Fruit fly (Drosophila melanogaster) whole organism, embryonic: ENCODE measurements around the gene Nin.

Experiments
- Adf1 ChIP-seq: fragments of 200-800 bp; sonication (Bioruptor generic); IDR thresholded peaks from 2 replicates; pipeline ENCODE4 v1.3.6; 2022; ENCODE audit warnings: missing biosample characterization, missing genetic modification characterization
- Bdp1 ChIP-seq: fragments of 200-800 bp; sonication (Bioruptor generic); optimal IDR thresholded peaks from 3 replicates; lab custom pipeline; 2016; ENCODE audit warnings: missing biosample characterization, missing genetic modification characterization
- Blimp-1 ChIP-seq: fragments of 200-800 bp; sonication (Bioruptor generic); optimal IDR thresholded peaks from 3 replicates; lab custom pipeline; 2018; ENCODE audit warnings: missing biosample characterization, missing genetic modification characterization, mild to moderate bottlenecking, moderate library complexity, missing genetic modification reagents
- BtbVII ChIP-seq: fragments of 200-800 bp; sonication (Bioruptor generic); optimal IDR thresholded peaks from 3 replicates; lab custom pipeline; 2017; ENCODE audit warnings: missing biosample characterization, mild to moderate bottlenecking, missing genetic modification characterization
- CG11560 ChIP-seq: fragments of 200-800 bp; sonication (Bioruptor generic); IDR thresholded peaks from 3 replicates; pipeline ENCODE4 v1.3.6; 2022; ENCODE audit warnings: missing biosample characterization, missing genetic modification characterization
- CG12236 ChIP-seq: fragments of 200-800 bp; sonication (Bioruptor generic); optimal IDR thresholded peaks from 2 replicates; lab custom pipeline; 2016; ENCODE audit warnings: missing biosample characterization, missing genetic modification characterization
- CG14965 ChIP-seq: fragments of 200-800 bp; sonication (Bioruptor generic); optimal IDR thresholded peaks from 2 replicates; lab custom pipeline; 2016; ENCODE audit warnings: missing biosample characterization, missing genetic modification characterization, borderline replicate concordance
- CG16813 ChIP-seq: fragments of 200-800 bp; sonication (Bioruptor generic); IDR thresholded peaks from 3 replicates; pipeline ENCODE4 v1.3.6; 2022; ENCODE audit warnings: missing biosample characterization, missing genetic modification characterization; ENCODE audit not compliant: partially characterized antibody
- CG16863 ChIP-seq: fragments of 200-800 bp; sonication (Bioruptor generic); optimal IDR thresholded peaks from 3 replicates; lab custom pipeline; 2016; ENCODE audit warnings: missing biosample characterization, missing genetic modification characterization
- CG17359 ChIP-seq: fragments of 200-800 bp; sonication (Bioruptor generic); optimal IDR thresholded peaks from 3 replicates; lab custom pipeline; 2018; ENCODE audit warnings: missing biosample characterization, mild to moderate bottlenecking, missing genetic modification characterization, moderate library complexity
- CG2116 ChIP-seq: fragments of 200-800 bp; sonication (Bioruptor generic); optimal IDR thresholded peaks from 3 replicates; lab custom pipeline; 2018; ENCODE audit warnings: missing biosample characterization, mild to moderate bottlenecking, missing genetic modification characterization
- CG2120 ChIP-seq: fragments of 200-800 bp; sonication (Bioruptor generic); optimal IDR thresholded peaks from 3 replicates; lab custom pipeline; 2016; ENCODE audit warnings: missing biosample characterization, missing genetic modification characterization
- CG31224 ChIP-seq: fragments of 200-800 bp; sonication (Bioruptor generic); IDR thresholded peaks from 2 replicates; pipeline ENCODE4 v1.3.6; 2022; ENCODE audit warnings: missing biosample characterization, missing genetic modification characterization
- CG32767 ChIP-seq: fragments of 200-800 bp; sonication (Bioruptor generic); IDR thresholded peaks from 2 replicates; pipeline ENCODE4 v1.3.6; 2022; ENCODE audit warnings: missing biosample characterization, missing genetic modification characterization
- CG33213 ChIP-seq: fragments of 200-800 bp; sonication (Bioruptor generic); optimal IDR thresholded peaks from 3 replicates; lab custom pipeline; 2016; ENCODE audit warnings: missing biosample characterization, missing genetic modification characterization
- CG5180 ChIP-seq: fragments of 200-800 bp; sonication (Bioruptor generic); optimal IDR thresholded peaks from 3 replicates; lab custom pipeline; 2017; ENCODE audit warnings: missing biosample characterization, missing genetic modification characterization, mild to moderate bottlenecking, moderate library complexity, missing genetic modification reagents
- CG6813 ChIP-seq: fragments of 200-800 bp; sonication (Bioruptor generic); optimal IDR thresholded peaks from 2 replicates; lab custom pipeline; 2017; ENCODE audit warnings: missing biosample characterization, missing genetic modification characterization, mild to moderate bottlenecking, moderate library complexity, missing genetic modification reagents
- CG7745 ChIP-seq: fragments of 200-800 bp; sonication (Bioruptor generic); optimal IDR thresholded peaks from 2 replicates; lab custom pipeline; 2018; ENCODE audit warnings: missing biosample characterization, mild to moderate bottlenecking, missing genetic modification characterization, moderate library complexity
- CG7839 ChIP-seq: fragments of 200-800 bp; sonication (Bioruptor generic); optimal IDR thresholded peaks from 3 replicates; lab custom pipeline; 2018; ENCODE audit warnings: missing biosample characterization, mild to moderate bottlenecking, missing genetic modification characterization, moderate library complexity
- Dll ChIP-seq: fragments of 200-800 bp; sonication (Bioruptor generic); IDR thresholded peaks from 4 replicates; pipeline ENCODE4 v1.3.6; 2022; ENCODE audit warnings: missing biosample characterization, missing genetic modification characterization; ENCODE audit not compliant: partially characterized antibody
- Dp ChIP-seq: fragments of 200-800 bp; sonication (Bioruptor generic); optimal IDR thresholded peaks from 2 replicates; lab custom pipeline; 2018; ENCODE audit warnings: missing biosample characterization, mild to moderate bottlenecking, missing genetic modification characterization, moderate library complexity
- ERR ChIP-seq: fragments of 200-800 bp; sonication (Bioruptor generic); optimal IDR thresholded peaks from 2 replicates; lab custom pipeline; 2016; ENCODE audit warnings: missing biosample characterization, missing genetic modification characterization
- Eip74EF ChIP-seq, 2 experiments: fragments of 200-800 bp in 1 of 2; fragments of >200 bp in 1 of 2; sonication (Bioruptor generic) in 1 of 2; optimal IDR thresholded peaks; 2 replicates each; lab custom pipeline; 2017 to 2019; ENCODE audit warnings: missing biosample characterization in 2 of 2, missing genetic modification characterization in 2 of 2, mild to moderate bottlenecking in 1 of 2, moderate library complexity in 1 of 2
- Elba2 ChIP-seq: fragments of 200-800 bp; sonication (Bioruptor generic); optimal IDR thresholded peaks from 3 replicates; lab custom pipeline; 2016; ENCODE audit warnings: missing biosample characterization, missing genetic modification characterization
- H2.0 ChIP-seq: fragments of 200-800 bp; sonication (Bioruptor generic); IDR thresholded peaks from 2 replicates; pipeline ENCODE4 v1.3.6; 2022; ENCODE audit warnings: missing biosample characterization, missing genetic modification characterization
- HHEX ChIP-seq: fragments of 200-800 bp; sonication (Bioruptor generic); optimal IDR thresholded peaks from 3 replicates; lab custom pipeline; 2017; ENCODE audit warnings: missing biosample characterization, mild to moderate bottlenecking, missing genetic modification characterization, missing genetic modification reagents
- Hr78 ChIP-seq, 2 experiments: fragments of 200-800 bp in 1 of 2; fragments of >200 bp in 1 of 2; sonication (Bioruptor generic) in 1 of 2; optimal IDR thresholded peaks; 2 replicates each; lab custom pipeline; 2017 to 2019; ENCODE audit warnings: missing biosample characterization in 2 of 2, missing genetic modification characterization in 2 of 2, mild to moderate bottlenecking in 1 of 2, moderate library complexity in 1 of 2
- Kr ChIP-seq: fragments of 200-800 bp; sonication (Bioruptor generic); optimal IDR thresholded peaks from 2 replicates; lab custom pipeline; 2017; ENCODE audit warnings: missing biosample characterization, mild to moderate bottlenecking, missing genetic modification characterization
- Myb ChIP-seq: fragments of 200-800 bp; sonication (Bioruptor generic); optimal IDR thresholded peaks from 2 replicates; lab custom pipeline; 2016; ENCODE audit warnings: missing biosample characterization, missing genetic modification characterization
- PHDP ChIP-seq: fragments of 200-800 bp; sonication (Bioruptor generic); optimal IDR thresholded peaks from 3 replicates; lab custom pipeline; 2018; ENCODE audit warnings: missing biosample characterization, mild to moderate bottlenecking, missing genetic modification characterization, moderate library complexity
- Rfx ChIP-seq: fragments of 200-800 bp; sonication (Bioruptor generic); IDR thresholded peaks from 2 replicates; pipeline ENCODE4 v1.3.6; 2022; ENCODE audit warnings: missing biosample characterization, missing genetic modification characterization
- aop ChIP-seq: fragments of 200-800 bp; sonication (Bioruptor generic); IDR thresholded peaks from 2 replicates; pipeline ENCODE4 v1.3.6; 2022; ENCODE audit warnings: missing biosample characterization, missing genetic modification characterization
- ato ChIP-seq: fragments of 200-800 bp; sonication (Bioruptor generic); IDR thresholded peaks from 2 replicates; pipeline ENCODE4 v1.3.6; 2022; ENCODE audit warnings: missing biosample characterization, missing genetic modification characterization; ENCODE audit not compliant: partially characterized antibody
- br ChIP-seq: fragments of >200 bp; optimal IDR thresholded peaks from 2 replicates; lab custom pipeline; 2017
- chinmo ChIP-seq: fragments of 200-800 bp; sonication (Bioruptor generic); IDR thresholded peaks from 4 replicates; pipeline ENCODE4 v1.3.6; 2022; ENCODE audit warnings: missing biosample characterization, missing genetic modification characterization; ENCODE audit not compliant: partially characterized antibody
- chm ChIP-seq: fragments of 200-800 bp; sonication (Bioruptor generic); IDR thresholded peaks from 2 replicates; pipeline ENCODE4 v1.3.6; 2022; ENCODE audit warnings: missing biosample characterization, missing genetic modification characterization
- corto ChIP-seq: fragments of 200-800 bp; sonication (Bioruptor generic); optimal IDR thresholded peaks from 2 replicates; lab custom pipeline; 2016; ENCODE audit warnings: missing biosample characterization, mild to moderate bottlenecking, missing genetic modification characterization, moderate library complexity
- fru ChIP-seq: fragments of >200 bp; optimal IDR thresholded peaks from 2 replicates; lab custom pipeline; 2017
- kay ChIP-seq: fragments of 200-800 bp; sonication (Bioruptor generic); optimal IDR thresholded peaks from 2 replicates; lab custom pipeline; 2016; ENCODE audit warnings: missing biosample characterization, missing genetic modification characterization
- ken ChIP-seq: fragments of 200-800 bp; sonication (Bioruptor generic); IDR thresholded peaks from 3 replicates; pipeline ENCODE4 v1.3.6; 2022; ENCODE audit warnings: missing biosample characterization, missing genetic modification characterization
- kni ChIP-seq: fragments of 200-800 bp; sonication (Bioruptor generic); optimal IDR thresholded peaks from 3 replicates; lab custom pipeline; 2017; ENCODE audit warnings: mild to moderate bottlenecking, missing biosample characterization, missing genetic modification reagents, missing genetic modification characterization
- knrl ChIP-seq: fragments of 200-800 bp; sonication (Bioruptor generic); IDR thresholded peaks from 3 replicates; pipeline ENCODE4 v1.3.6; 2022; ENCODE audit warnings: missing biosample characterization, missing genetic modification characterization; ENCODE audit not compliant: partially characterized antibody
- nmo ChIP-seq: fragments of 200-800 bp; sonication (Bioruptor generic); optimal IDR thresholded peaks from 2 replicates; lab custom pipeline; 2018; ENCODE audit warnings: missing biosample characterization, mild to moderate bottlenecking, missing genetic modification characterization, moderate library complexity
- oc ChIP-seq: fragments of 200-800 bp; sonication (Bioruptor generic); optimal IDR thresholded peaks from 2 replicates; lab custom pipeline; 2018; ENCODE audit warnings: missing biosample characterization, mild to moderate bottlenecking, missing genetic modification characterization, moderate library complexity
- phol ChIP-seq: fragments of 200-800 bp; sonication (Bioruptor generic); optimal IDR thresholded peaks from 3 replicates; lab custom pipeline; 2018; ENCODE audit warnings: missing biosample characterization, mild to moderate bottlenecking, missing genetic modification characterization, moderate library complexity
- pum ChIP-seq: fragments of 200-800 bp; sonication (Bioruptor generic); optimal IDR thresholded peaks from 2 replicates; lab custom pipeline; 2016; ENCODE audit warnings: missing biosample characterization, missing genetic modification characterization
- scrt ChIP-seq: fragments of 200-800 bp; sonication (Bioruptor generic); optimal IDR thresholded peaks from 2 replicates; lab custom pipeline; 2018; ENCODE audit warnings: missing biosample characterization, mild to moderate bottlenecking, missing genetic modification characterization, moderate library complexity
- sens ChIP-seq: fragments of 200-800 bp; sonication (Bioruptor generic); peaks from one replicate; lab custom pipeline; 2016; ENCODE audit warnings: missing biosample characterization, missing genetic modification characterization
- so ChIP-seq: fragments of 200-800 bp; sonication (Bioruptor generic); IDR thresholded peaks from 3 replicates; pipeline ENCODE4 v1.3.6; 2022; ENCODE audit warnings: missing biosample characterization, missing genetic modification characterization
- tin ChIP-seq: fragments of 200-800 bp; sonication (Bioruptor generic); optimal IDR thresholded peaks from 3 replicates; lab custom pipeline; 2016; ENCODE audit warnings: missing biosample characterization, missing genetic modification characterization

The Nin gene

DNA sequence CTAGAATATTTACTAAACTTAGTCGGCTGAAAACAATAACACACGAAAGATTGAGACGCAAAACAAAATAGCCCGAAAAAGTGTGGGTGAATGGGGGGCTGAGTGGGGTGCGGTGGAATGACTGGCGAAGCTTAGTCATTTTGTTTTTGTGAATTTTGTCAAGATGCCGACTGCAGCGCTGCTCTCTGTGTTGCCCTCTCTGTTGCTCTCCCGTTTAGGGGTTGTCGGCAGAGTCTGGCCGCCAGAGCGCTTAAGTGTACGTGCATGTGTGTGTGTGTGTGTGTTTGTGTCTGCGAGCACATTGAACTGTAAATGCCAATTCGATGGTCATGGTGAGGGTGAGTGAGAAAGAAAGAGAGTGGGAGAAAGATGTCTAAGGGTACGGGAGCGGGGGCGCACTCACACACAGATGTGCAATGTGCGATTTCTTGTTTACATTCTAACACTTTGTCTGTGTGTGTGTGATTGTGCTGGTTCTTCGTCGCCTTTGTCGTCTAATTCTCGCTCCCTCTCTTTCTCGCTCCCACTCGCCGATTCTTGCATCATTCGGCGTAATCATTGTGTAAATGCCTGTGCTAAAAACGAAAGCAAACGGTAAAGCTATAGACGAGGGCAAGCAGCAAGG, 28.1 kb upstream of the Nin start (continued):
- TF ChIP-seq aop, result no peak
- no peak for TF ChIP-seq CG31224 (GFP tag; lab: Robert Waterston, UW)
- TF ChIP-seq knrl (GFP tag; lab: Robert Waterston, UW), result 0 out of 3 replicates have a peak, but pooled peaks have one; percentile 10
- TF ChIP-seq chm (GFP tag; lab: Robert Waterston, UW), result peak; percentile 19; the same call in 1 of the 2 replicates
- TF ChIP-seq sens (GFP tag; lab: Kevin White, UChicago), result peak; percentile 65
- TF ChIP-seq CG5180, result peak; percentile 94
- TF ChIP-seq scrt (GFP tag; lab: Kevin White, UChicago), result no peak
- TF ChIP-seq kni, result peak; percentile 42
- no peak for TF ChIP-seq phol
- no peak for TF ChIP-seq Bdp1 (GFP tag; lab: Kevin White, UChicago)
- TF ChIP-seq Dll, result no peak
- TF ChIP-seq fru (lab: Kevin White, UChicago), result no peak
- no peak for TF ChIP-seq CG2120
- TF ChIP-seq PHDP (tag; lab: Kevin White, UChicago), result no peak
- TF ChIP-seq H2.0 (GFP tag; lab: Robert Waterston, UW), result no peak
- no peak for TF ChIP-seq Kr (GFP tag; lab: Kevin White, UChicago)
- TF ChIP-seq CG6813 (GFP tag; lab: Kevin White, UChicago), result peak; percentile 5
- peak; percentile 14 for TF ChIP-seq oc
- no peak for TF ChIP-seq CG32767 (GFP tag; lab: Robert Waterston, UW)
- TF ChIP-seq Rfx, result no peak
- TF ChIP-seq CG2116, result no peak
- no peak for TF ChIP-seq ato (GFP tag; lab: Robert Waterston, UW)
- TF ChIP-seq so (GFP tag; lab: Robert Waterston, UW), result no peak
- TF ChIP-seq kay (GFP tag; lab: Kevin White, UChicago), result peak; percentile 71
- no peak for TF ChIP-seq ken (GFP tag; lab: Robert Waterston, UW)
- no peak for TF ChIP-seq Dp (GFP tag; lab: Kevin White, UChicago)
- TF ChIP-seq br, result no peak
- TF ChIP-seq chinmo (GFP tag; lab: Robert Waterston, UW), result peak; percentile 88; the same call in 3 of the 4 replicates
- no peak for TF ChIP-seq CG17359 (tag; lab: Kevin White, UChicago)
- TF ChIP-seq pum (GFP tag; lab: Kevin White, UChicago), result no peak
- TF ChIP-seq HHEX (GFP tag; lab: Kevin White, UChicago), result no peak
- no peak for TF ChIP-seq Myb
- TF ChIP-seq corto, result no peak
- no peak for TF ChIP-seq Eip74EF (GFP tag; optimal IDR thresholded peaks at IDR 0.05; lab: Kevin White, UChicago)
- no peak for TF ChIP-seq CG12236 (GFP tag; lab: Kevin White, UChicago)
- TF ChIP-seq tin (GFP tag; lab: Kevin White, UChicago), result no peak
- TF ChIP-seq Adf1 (GFP tag; lab: Robert Waterston, UW), result peak; percentile 53
- TF ChIP-seq CG7839, result no peak
- TF ChIP-seq CG7745 (tag; lab: Kevin White, UChicago), result no peak
- no peak for TF ChIP-seq CG16863 (GFP tag; lab: Kevin White, UChicago)
- TF ChIP-seq Blimp-1 (GFP tag; lab: Kevin White, UChicago), result peak; percentile 18
- TF ChIP-seq CG11560 (tag; lab: Robert Waterston, UW), result no peak
- TF ChIP-seq ERR (GFP tag; lab: Kevin White, UChicago), result no peak
- TF ChIP-seq nmo (GFP tag; lab: Kevin White, UChicago), result peak; percentile 14
- TF ChIP-seq Hr78 (GFP tag; optimal IDR thresholded peaks at IDR 0.05; lab: Kevin White, UChicago), result peak in 1 of 2 experiments; percentile 10
- TF ChIP-seq BtbVII, result no peak
- 0 out of 3 replicates have a peak, but pooled peaks have one; percentile 18 for TF ChIP-seq CG16813 (GFP tag; lab: Robert Waterston, UW)
- TF ChIP-seq CG33213 (GFP tag; lab: Kevin White, UChicago), result no peak
- no peak for TF ChIP-seq Elba2
- TF ChIP-seq CG14965 (GFP tag; lab: Kevin White, UChicago), result no peak
